Comparison of ENCODE assay signal across 3 worm cellular contexts in genomic region chrII:5819655-5820054, ce11.
A peak's percentile ranks its signal among the peaks of the same experiment; 100 is the strongest.
TF ChIP-seq lines count a peak whose summit lies in the region.

No protein-coding gene starts in this region.

TF ChIP-seq in whole organism, L1 larva, 84 proteins besides CTCF, POLR2A, EP300 and RAD21 (continued from another document):
- no peak for TF ChIP-seq mdl-1 (tag; optimal IDR thresholded peaks at IDR 0.05; lab: Kevin White, UChicago)
- TF ChIP-seq ces-1 (GFP tag; optimal IDR thresholded peaks at IDR 0.05; lab: Kevin White, UChicago): no peak
- TF ChIP-seq mef-2 (tag; optimal IDR thresholded peaks at IDR 0.05; lab: Kevin White, UChicago): no peak
- TF ChIP-seq nhr-19 (GFP tag; conservative IDR thresholded peaks at IDR 0.05; lab: Robert Waterston, UW): peak; percentile 16; the same call in 1 of the 2 replicates
- TF ChIP-seq unc-62 (GFP tag; optimal IDR thresholded peaks at IDR 0.05; lab: Kevin White, UChicago): no peak
- no peak for TF ChIP-seq lin-15B (tag; optimal IDR thresholded peaks at IDR 0.05; lab: Kevin White, UChicago)
- no peak for TF ChIP-seq hlh-4 (tag; optimal IDR thresholded peaks at IDR 0.05; lab: Kevin White, UChicago)
- no peak for TF ChIP-seq nhr-47 (tag; optimal IDR thresholded peaks at IDR 0.05; lab: Kevin White, UChicago)
- no peak for TF ChIP-seq alr-1 (tag; optimal IDR thresholded peaks at IDR 0.05; lab: Kevin White, UChicago; ENCODE audit: borderline replicate concordance)
- TF ChIP-seq lin-35 (GFP tag; optimal IDR thresholded peaks at IDR 0.05; lab: Kevin White, UChicago): peak; percentile 9 to 69
- no peak for TF ChIP-seq pag-3 (tag; optimal IDR thresholded peaks at IDR 0.05; lab: Kevin White, UChicago; ENCODE audit: borderline replicate concordance, insufficient read depth)
- TF ChIP-seq unc-30 (tag; optimal IDR thresholded peaks at IDR 0.05; lab: Kevin White, UChicago): no peak
- no peak for TF ChIP-seq unc-86 (tag; optimal IDR thresholded peaks at IDR 0.05; lab: Kevin White, UChicago)
- TF ChIP-seq nhr-71 (tag; optimal IDR thresholded peaks at IDR 0.05; lab: Kevin White, UChicago): peak; percentile 67
- TF ChIP-seq jun-1 (tag; optimal IDR thresholded peaks at IDR 0.05; lab: Kevin White, UChicago): no peak
- TF ChIP-seq Y116A8C.19 (tag; optimal IDR thresholded peaks at IDR 0.05; lab: Kevin White, UChicago; ENCODE audit: borderline replicate concordance): no peak
- TF ChIP-seq fkh-10 (GFP tag; optimal IDR thresholded peaks at IDR 0.05; lab: Kevin White, UChicago): no peak
- peak; percentile 28 for TF ChIP-seq elt-2 (tag; optimal IDR thresholded peaks at IDR 0.05; lab: Kevin White, UChicago)
- peak; percentile 32 for TF ChIP-seq swsn-7 (tag; optimal IDR thresholded peaks at IDR 0.05; lab: Kevin White, UChicago)
- TF ChIP-seq snpc-4 (tag; optimal IDR thresholded peaks at IDR 0.05; lab: Kevin White, UChicago): no peak
- peak; percentile 74 for TF ChIP-seq ceh-90 (tag; optimal IDR thresholded peaks at IDR 0.05; lab: Kevin White, UChicago)
- no peak for TF ChIP-seq skn-1 (tag; optimal IDR thresholded peaks at IDR 0.05; lab: Kevin White, UChicago)
- no peak for TF ChIP-seq ceh-82 (tag; optimal IDR thresholded peaks at IDR 0.05; lab: Kevin White, UChicago)
- no peak for TF ChIP-seq nhr-76 (tag; optimal IDR thresholded peaks at IDR 0.05; lab: Kevin White, UChicago)
- peak; percentile 47 for TF ChIP-seq dsc-1 (tag; optimal IDR thresholded peaks at IDR 0.05; lab: Kevin White, UChicago)
- no peak for TF ChIP-seq sup-37 (GFP tag; optimal IDR thresholded peaks at IDR 0.05; lab: Kevin White, UChicago)
- TF ChIP-seq C16A3.4 (tag; optimal IDR thresholded peaks at IDR 0.05; lab: Kevin White, UChicago): peak; percentile 15
- peak; percentile 76 to 77 for TF ChIP-seq efl-1 (optimal IDR thresholded peaks at IDR 0.05; lab: Kevin White, UChicago)
- peak; percentile 69 to 96 for TF ChIP-seq efl-1 (GFP tag; optimal IDR thresholded peaks at IDR 0.05 in 1 of 2; lab: Kevin White, UChicago)
- peak; percentile 79 for TF ChIP-seq nhr-85 (tag; lab: Kevin White, UChicago)
- TF ChIP-seq lsy-2 (tag; optimal IDR thresholded peaks at IDR 0.05; lab: Kevin White, UChicago): peak in 1 of 2 experiments; percentile 40
- TF ChIP-seq fkh-8 (tag; optimal IDR thresholded peaks at IDR 0.05; lab: Kevin White, UChicago): no peak
- TF ChIP-seq nhr-28 (tag; optimal IDR thresholded peaks at IDR 0.05; lab: Kevin White, UChicago): no peak
- TF ChIP-seq vab-15 (tag; optimal IDR thresholded peaks at IDR 0.05; lab: Kevin White, UChicago): no peak
- peak; percentile 59 for TF ChIP-seq tbx-2 (tag; optimal IDR thresholded peaks at IDR 0.05; lab: Kevin White, UChicago)
- TF ChIP-seq rnt-1 (tag; optimal IDR thresholded peaks at IDR 0.05; lab: Kevin White, UChicago): peak; percentile 82
- TF ChIP-seq egl-27 (tag; optimal IDR thresholded peaks at IDR 0.05; lab: Kevin White, UChicago): no peak

TF ChIP-seq in whole organism, L4 larva, 104 proteins besides CTCF, POLR2A, EP300 and RAD21 (continued from another document):
- TF ChIP-seq dpl-1 (GFP tag; optimal IDR thresholded peaks at IDR 0.05; lab: Kevin White, UChicago) (peak; percentile 24), ceh-44 (GFP tag; IDR thresholded peaks at IDR 0.05; lab: Robert Waterston, UW) (no peak), F10B5.3 (tag; optimal IDR thresholded peaks at IDR 0.05; lab: Kevin White, UChicago) (no peak), snpc-1.2 (GFP tag; IDR thresholded peaks at IDR 0.05; lab: Robert Waterston, UW) (0 out of 2 replicates have a peak, but pooled peaks have one; percentile 9), zfp-3 (GFP tag; conservative IDR thresholded peaks at IDR 0.05; lab: Robert Waterston, UW) (no peak), madf-9 (GFP tag; conservative IDR thresholded peaks at IDR 0.05; lab: Robert Waterston, UW) (peak; percentile 47; the same call in 1 of the 2 replicates), fkh-10 (GFP tag; optimal IDR thresholded peaks at IDR 0.05; lab: Kevin White, UChicago) (no peak), nhr-25 (tag; optimal IDR thresholded peaks at IDR 0.05; lab: Kevin White, UChicago; ENCODE audit: borderline replicate concordance, insufficient read depth) (no peak), zip-11 (GFP tag; IDR thresholded peaks at IDR 0.05; lab: Robert Waterston, UW) (no peak), Y48G9A.11 (GFP tag; IDR thresholded peaks at IDR 0.05; lab: Robert Waterston, UW) (peak; percentile 25; the same call in 1 of the 2 replicates), F49E8.2 (tag; optimal IDR thresholded peaks at IDR 0.05; lab: Kevin White, UChicago; ENCODE audit: borderline replicate concordance) (no peak), attf-4 (tag; optimal IDR thresholded peaks at IDR 0.05; lab: Kevin White, UChicago) (no peak), madf-5 (GFP tag; IDR thresholded peaks at IDR 0.05; lab: Robert Waterston, UW) (no peak), mxl-2 (GFP tag; conservative IDR thresholded peaks at IDR 0.05; lab: Robert Waterston, UW) (no peak), daf-12 (tag; optimal IDR thresholded peaks at IDR 0.05; lab: Kevin White, UChicago) (no peak), dmd-9 (GFP tag; IDR thresholded peaks at IDR 0.05; lab: Robert Waterston, UW) (0 out of 2 replicates have a peak, but pooled peaks have one; percentile 40), lir-3 (tag; optimal IDR thresholded peaks at IDR 0.05; lab: Kevin White, UChicago) (no peak), nhr-102 (tag; optimal IDR thresholded peaks at IDR 0.05; lab: Kevin White, UChicago) (no peak), daf-19 (GFP tag; conservative IDR thresholded peaks at IDR 0.05; lab: Robert Waterston, UW) (no peak), ceh-28 (tag; optimal IDR thresholded peaks at IDR 0.05; lab: Kevin White, UChicago) (no peak), ceh-32 (tag; optimal IDR thresholded peaks at IDR 0.05; lab: Kevin White, UChicago; ENCODE audit: poor library complexity) (no peak), snpc-4 (tag; optimal IDR thresholded peaks at IDR 0.05; lab: Kevin White, UChicago) (no peak), F37D6.2 (tag; optimal IDR thresholded peaks at IDR 0.05; lab: Kevin White, UChicago) (no peak), zag-1 (tag; optimal IDR thresholded peaks at IDR 0.05; lab: Kevin White, UChicago) (no peak), nhr-28 (tag; optimal IDR thresholded peaks at IDR 0.05; lab: Kevin White, UChicago) (peak; percentile 22), dmd-6 (GFP tag; IDR thresholded peaks at IDR 0.05; lab: Robert Waterston, UW) (peak; percentile 34), mep-1 (tag; optimal IDR thresholded peaks at IDR 0.05; lab: Kevin White, UChicago) (no peak), hif-1 (tag; optimal IDR thresholded peaks at IDR 0.05; lab: Kevin White, UChicago) (peak in 1 of 2 experiments; percentile 54), daf-8 (GFP tag; IDR thresholded peaks at IDR 0.05; lab: Robert Waterston, UW) (no peak), spr-1 (tag; optimal IDR thresholded peaks at IDR 0.05; lab: Kevin White, UChicago) (no peak), unc-39 (tag; optimal IDR thresholded peaks at IDR 0.05; lab: Kevin White, UChicago) (no peak), Y75B8A.6 (GFP tag; IDR thresholded peaks at IDR 0.05; lab: Robert Waterston, UW) (no peak), hmg-1.1 (GFP tag; IDR thresholded peaks at IDR 0.05; lab: Robert Waterston, UW) (no peak), vab-7 (GFP tag; IDR thresholded peaks at IDR 0.05; lab: Robert Waterston, UW) (0 out of 2 replicates have a peak, but pooled peaks have one; percentile 23), spr-3 (GFP tag; optimal IDR thresholded peaks at IDR 0.05; lab: Kevin White, UChicago) (no peak), saeg-2 (GFP tag; IDR thresholded peaks at IDR 0.05; lab: Robert Waterston, UW) (no peak), mdt-29 (GFP tag; IDR thresholded peaks at IDR 0.05; lab: Robert Waterston, UW) (no peak), pha-4 (GFP tag; IDR thresholded peaks at IDR 0.05; lab: Robert Waterston, UW) (no peak), pha-4 (tag; optimal IDR thresholded peaks at IDR 0.05; lab: Kevin White, UChicago) (no peak), lim-7 (GFP tag; IDR thresholded peaks at IDR 0.05; lab: Robert Waterston, UW) (no peak), pqm-1 (tag; optimal IDR thresholded peaks at IDR 0.05; lab: Kevin White, UChicago) (no peak), jun-1 (tag; optimal IDR thresholded peaks at IDR 0.05; lab: Kevin White, UChicago) (no peak), lin-29 (GFP tag; IDR thresholded peaks at IDR 0.05; lab: Robert Waterston, UW) (no peak), nhr-42 (GFP tag; IDR thresholded peaks at IDR 0.05; lab: Robert Waterston, UW) (no peak), lsy-2 (tag; optimal IDR thresholded peaks at IDR 0.05; lab: Kevin White, UChicago) (no peak), ztf-7 (tag; optimal IDR thresholded peaks at IDR 0.05; lab: Kevin White, UChicago) (no peak), aha-1 (tag; lab: Kevin White, UChicago) (peak; percentile 30)

TF ChIP-seq in whole organism, late embryonic, 69 proteins besides CTCF, POLR2A, EP300 and RAD21 (continued from another document):
- no peak for TF ChIP-seq eyg-1 (tag; optimal IDR thresholded peaks at IDR 0.05; lab: Kevin White, UChicago)
- TF ChIP-seq nhr-11 (tag; optimal IDR thresholded peaks at IDR 0.05; lab: Kevin White, UChicago): no peak
- peak; percentile 24 for TF ChIP-seq zip-5 (tag; optimal IDR thresholded peaks at IDR 0.05; lab: Kevin White, UChicago)
- no peak for TF ChIP-seq rnt-1 (tag; optimal IDR thresholded peaks at IDR 0.05; lab: Kevin White, UChicago)
- no peak for TF ChIP-seq unc-55 (GFP tag; optimal IDR thresholded peaks at IDR 0.05; lab: Kevin White, UChicago)
- TF ChIP-seq ceh-48 (tag; optimal IDR thresholded peaks at IDR 0.05; lab: Kevin White, UChicago): no peak
- TF ChIP-seq K09A11.1 (tag; optimal IDR thresholded peaks at IDR 0.05; lab: Kevin White, UChicago; ENCODE audit: insufficient read depth): no peak
- no peak for TF ChIP-seq dmd-4 (tag; optimal IDR thresholded peaks at IDR 0.05; lab: Kevin White, UChicago; ENCODE audit: borderline replicate concordance)
- TF ChIP-seq ttx-3 (tag; optimal IDR thresholded peaks at IDR 0.05; lab: Kevin White, UChicago): no peak
- no peak for TF ChIP-seq pros-1 (tag; optimal IDR thresholded peaks at IDR 0.05; lab: Kevin White, UChicago)
- no peak for TF ChIP-seq ceh-9 (tag; optimal IDR thresholded peaks at IDR 0.05; lab: Kevin White, UChicago)
- TF ChIP-seq ceh-6 (GFP tag; optimal IDR thresholded peaks at IDR 0.05; lab: Kevin White, UChicago): no peak
